Fruit fly (Drosophila melanogaster) whole organism, embryonic: ENCODE results near the gene CG13461.

Experiments
- Aef1 ChIP-seq: fragments of 200-800 bp; sonication (Bioruptor generic); IDR thresholded peaks from 3 replicates; pipeline ENCODE4 v1.3.6; 2022; ENCODE audit warnings: missing biosample characterization, missing genetic modification characterization
- Blimp-1 ChIP-seq: fragments of 200-800 bp; sonication (Bioruptor generic); optimal IDR thresholded peaks from 3 replicates; lab custom pipeline; 2018; ENCODE audit warnings: missing biosample characterization, missing genetic modification characterization, mild to moderate bottlenecking, moderate library complexity, missing genetic modification reagents
- CG11560 ChIP-seq: fragments of 200-800 bp; sonication (Bioruptor generic); IDR thresholded peaks from 3 replicates; pipeline ENCODE4 v1.3.6; 2022; ENCODE audit warnings: missing biosample characterization, missing genetic modification characterization
- CG12769 ChIP-seq: fragments of 200-800 bp; sonication (Bioruptor generic); optimal IDR thresholded peaks from 2 replicates; lab custom pipeline; 2019; ENCODE audit warnings: missing biosample characterization, mild to moderate bottlenecking, missing genetic modification characterization, moderate library complexity
- CG15011 ChIP-seq: fragments of 200-800 bp; sonication (Bioruptor generic); optimal IDR thresholded peaks from 3 replicates; lab custom pipeline; 2018; ENCODE audit warnings: missing biosample characterization, mild to moderate bottlenecking, missing genetic modification characterization
- CG16815 ChIP-seq: fragments of 200-800 bp; sonication (Bioruptor generic); optimal IDR thresholded peaks from 3 replicates; lab custom pipeline; 2017; ENCODE audit warnings: missing biosample characterization, mild to moderate bottlenecking, missing genetic modification characterization
- CG16863 ChIP-seq: fragments of 200-800 bp; sonication (Bioruptor generic); optimal IDR thresholded peaks from 3 replicates; lab custom pipeline; 2016; ENCODE audit warnings: missing biosample characterization, missing genetic modification characterization
- CG30020 ChIP-seq: fragments of 200-800 bp; optimal IDR thresholded peaks from 2 replicates; lab custom pipeline; 2019; ENCODE audit warnings: missing biosample characterization, mild to moderate bottlenecking, missing genetic modification characterization, moderate library complexity
- CG4617 ChIP-seq: fragments of 200-800 bp; sonication (Bioruptor generic); optimal IDR thresholded peaks from 3 replicates; lab custom pipeline; 2016; ENCODE audit warnings: missing biosample characterization, missing genetic modification characterization, borderline replicate concordance
- CG6791 ChIP-seq: fragments of 200-800 bp; sonication (Bioruptor generic); IDR thresholded peaks from 3 replicates; pipeline ENCODE4 v1.3.6; 2022; ENCODE audit warnings: missing biosample characterization, missing genetic modification characterization; ENCODE audit not compliant: partially characterized antibody
- CG7987 ChIP-seq: fragments of 200-800 bp; sonication (Bioruptor generic); optimal IDR thresholded peaks from 2 replicates; lab custom pipeline; 2018; ENCODE audit warnings: missing biosample characterization, mild to moderate bottlenecking, missing genetic modification characterization, moderate library complexity
- CG8765 ChIP-seq: fragments of 200-800 bp; sonication (Bioruptor generic); IDR thresholded peaks from 2 replicates; pipeline ENCODE4 v1.3.6; 2022; ENCODE audit warnings: missing biosample characterization, missing genetic modification characterization
- CG9932 ChIP-seq: fragments of 200-800 bp; sonication (Bioruptor generic); IDR thresholded peaks from 2 replicates; pipeline ENCODE4 v1.3.6; 2022; ENCODE audit warnings: missing biosample characterization, missing genetic modification characterization
- E2f1 ChIP-seq: fragments of 200-800 bp; sonication (Bioruptor generic); IDR thresholded peaks from 2 replicates; pipeline ENCODE4 v1.3.6; 2022; ENCODE audit warnings: missing biosample characterization, missing genetic modification characterization
- Eip74EF ChIP-seq, 2 experiments: fragments of 200-800 bp in 1 of 2; fragments of >200 bp in 1 of 2; sonication (Bioruptor generic) in 1 of 2; optimal IDR thresholded peaks; 2 replicates each; lab custom pipeline; 2017 to 2019; ENCODE audit warnings: missing biosample characterization in 2 of 2, missing genetic modification characterization in 2 of 2, mild to moderate bottlenecking in 1 of 2, moderate library complexity in 1 of 2
- HLH4C ChIP-seq: fragments of 200-800 bp; sonication (Bioruptor generic); IDR thresholded peaks from 3 replicates; pipeline ENCODE4 v1.3.6; 2022; ENCODE audit warnings: missing biosample characterization, missing genetic modification characterization; ENCODE audit not compliant: partially characterized antibody
- Max ChIP-seq: fragments of 200-800 bp; sonication (Bioruptor generic); optimal IDR thresholded peaks from 2 replicates; lab custom pipeline; 2016; ENCODE audit warnings: missing biosample characterization, mild to moderate bottlenecking, missing genetic modification characterization
- Meics ChIP-seq: fragments of 200-800 bp; sonication (Bioruptor generic); optimal IDR thresholded peaks from 2 replicates; lab custom pipeline; 2017; ENCODE audit warnings: missing biosample characterization, mild to moderate bottlenecking, missing genetic modification characterization
- Mes4 ChIP-seq: fragments of 200-800 bp; sonication (Bioruptor generic); optimal IDR thresholded peaks from 2 replicates; lab custom pipeline; 2016; ENCODE audit warnings: missing biosample characterization, missing genetic modification characterization
- Mrtf ChIP-seq: fragments of 200-800 bp; sonication (Bioruptor generic); IDR thresholded peaks from 3 replicates; pipeline ENCODE4 v1.3.6; 2022; ENCODE audit warnings: missing biosample characterization, missing genetic modification characterization
- Scr ChIP-seq: fragments of 200-800 bp; sonication (Bioruptor generic); IDR thresholded peaks from 2 replicates; pipeline ENCODE4 v1.3.6; 2022; ENCODE audit warnings: missing biosample characterization, missing genetic modification characterization; ENCODE audit not compliant: partially characterized antibody
- Sox100B ChIP-seq: fragments of 200-800 bp; sonication (Bioruptor generic); optimal IDR thresholded peaks from 3 replicates; lab custom pipeline; 2018; ENCODE audit warnings: missing biosample characterization, mild to moderate bottlenecking, missing genetic modification characterization
- Taf1 ChIP-seq: fragments of 200-800 bp; sonication (Bioruptor generic); IDR thresholded peaks from 2 replicates; pipeline ENCODE4 v1.3.6; 2022; ENCODE audit warnings: missing biosample characterization, missing genetic modification characterization
- Vsx1 ChIP-seq: fragments of 200-800 bp; sonication (Bioruptor generic); optimal IDR thresholded peaks from 2 replicates; lab custom pipeline; 2017; ENCODE audit warnings: missing biosample characterization, mild to moderate bottlenecking, missing genetic modification characterization, missing genetic modification reagents
- ara ChIP-seq: fragments of 200-800 bp; sonication (Bioruptor generic); IDR thresholded peaks from 2 replicates; pipeline ENCODE4 v1.3.6; 2022; ENCODE audit warnings: missing biosample characterization, missing genetic modification characterization
- bcd ChIP-seq: fragments of 200-800 bp; sonication (Bioruptor generic); optimal IDR thresholded peaks from 2 replicates; lab custom pipeline; 2017; ENCODE audit warnings: missing biosample characterization, mild to moderate bottlenecking, missing genetic modification characterization
- chn ChIP-seq: fragments of 200-800 bp; sonication (Bioruptor generic); optimal IDR thresholded peaks from 2 replicates; lab custom pipeline; 2016; ENCODE audit warnings: missing biosample characterization, missing genetic modification characterization
- crc ChIP-seq: fragments of 200-800 bp; sonication (Bioruptor generic); optimal IDR thresholded peaks from 2 replicates; lab custom pipeline; 2016; ENCODE audit warnings: missing biosample characterization, missing genetic modification characterization
- dmrt99B ChIP-seq: fragments of 200-800 bp; sonication (Bioruptor generic); optimal IDR thresholded peaks from 2 replicates; lab custom pipeline; 2018; ENCODE audit warnings: missing biosample characterization, mild to moderate bottlenecking, missing genetic modification characterization, moderate library complexity
- fd102C ChIP-seq: fragments of 200-800 bp; sonication (Bioruptor generic); optimal IDR thresholded peaks from 2 replicates; lab custom pipeline; 2018; ENCODE audit warnings: missing biosample characterization, mild to moderate bottlenecking, missing genetic modification characterization, moderate library complexity
- fru ChIP-seq: fragments of >200 bp; optimal IDR thresholded peaks from 2 replicates; lab custom pipeline; 2017
- gce ChIP-seq: fragments of 200-800 bp; sonication (Bioruptor generic); IDR thresholded peaks from 3 replicates; pipeline ENCODE4 v1.3.6; 2022; ENCODE audit warnings: missing biosample characterization, missing genetic modification characterization
- gro ChIP-seq: fragments of 200-800 bp; sonication (Bioruptor generic); optimal IDR thresholded peaks from 2 replicates; lab custom pipeline; 2016; ENCODE audit warnings: missing biosample characterization, missing genetic modification characterization
- hbn ChIP-seq: fragments of 200-800 bp; sonication (Bioruptor generic); IDR thresholded peaks from 2 replicates; pipeline ENCODE4 v1.3.6; 2022; ENCODE audit warnings: missing biosample characterization, missing genetic modification characterization; ENCODE audit not compliant: partially characterized antibody
- jing ChIP-seq: fragments of 200-800 bp; sonication (Bioruptor generic); optimal IDR thresholded peaks from 2 replicates; lab custom pipeline; 2018; ENCODE audit warnings: missing biosample characterization, mild to moderate bottlenecking, missing genetic modification characterization
- lov ChIP-seq, 2 experiments: fragments of 200-800 bp in 1 of 2; fragments of >200 bp in 1 of 2; sonication (Bioruptor generic) in 1 of 2; IDR thresholded peaks in 1 of 2; optimal IDR thresholded peaks in 1 of 2; 2 replicates in 1 of 2; 3 replicates in 1 of 2; pipeline versions ENCODE4 v1.3.6 to Lab custom; 2017 to 2022; ENCODE audit warnings: missing biosample characterization in 1 of 2, missing genetic modification characterization in 1 of 2
- maf-S ChIP-seq: fragments of 200-800 bp; sonication (Bioruptor generic); optimal IDR thresholded peaks from 2 replicates; lab custom pipeline; 2016; ENCODE audit warnings: missing biosample characterization, missing genetic modification characterization
- odd ChIP-seq: fragments of 200-800 bp; sonication (Bioruptor generic); optimal IDR thresholded peaks from 2 replicates; lab custom pipeline; 2017; ENCODE audit warnings: missing biosample characterization, mild to moderate bottlenecking, missing genetic modification characterization
- p53 ChIP-seq: fragments of 200-800 bp; sonication (Bioruptor generic); optimal IDR thresholded peaks from 2 replicates; lab custom pipeline; 2016; ENCODE audit warnings: missing biosample characterization, missing genetic modification characterization
- pan ChIP-seq, 4 experiments: fragments of >200 bp in 3 of 4; fragments of 200-800 bp in 1 of 4; sonication (Bioruptor generic) in 1 of 4; optimal IDR thresholded peaks in 3 of 4; IDR thresholded peaks in 1 of 4; 2 replicates each; pipeline versions ENCODE4 v1.3.6 to Lab custom; 2017 to 2022; ENCODE audit warnings: missing biosample characterization in 2 of 4, missing genetic modification characterization in 2 of 4, mixed read lengths in 1 of 4
- prd ChIP-seq, 3 experiments: fragments of >200 bp in 2 of 3; fragments of 200-800 bp in 1 of 3; sonication (Bioruptor generic) in 1 of 3; optimal IDR thresholded peaks in 2 of 3; IDR thresholded peaks in 1 of 3; 2 replicates in 2 of 3; 3 replicates in 1 of 3; pipeline versions ENCODE4 v1.3.6 to Lab custom; 2017 to 2022; ENCODE audit warnings: missing biosample characterization in 1 of 3, missing genetic modification characterization in 1 of 3
- ranshi ChIP-seq: fragments of 200-800 bp; sonication (Bioruptor generic); IDR thresholded peaks from 2 replicates; pipeline ENCODE4 v1.3.6; 2022; ENCODE audit warnings: missing biosample characterization, missing genetic modification characterization
- sc ChIP-seq, 3 experiments: fragments of >200 bp in 2 of 3; fragments of 200-800 bp in 1 of 3; sonication (Bioruptor generic) in 1 of 3; optimal IDR thresholded peaks; 2 replicates in 2 of 3; 3 replicates in 1 of 3; lab custom pipeline; 2017; ENCODE audit warnings: mild to moderate bottlenecking in 1 of 3, missing biosample characterization in 1 of 3, missing genetic modification characterization in 1 of 3, missing genetic modification reagents in 1 of 3
- sim ChIP-seq: fragments of 200-800 bp; sonication (Bioruptor generic); IDR thresholded peaks from 2 replicates; pipeline ENCODE4 v1.3.6; 2022; ENCODE audit warnings: missing biosample characterization, missing genetic modification characterization
- tll ChIP-seq, 2 experiments: fragments of 200-800 bp in 1 of 2; fragments of >200 bp in 1 of 2; sonication (Bioruptor generic) in 1 of 2; optimal IDR thresholded peaks; 2 replicates each; lab custom pipeline; 2017 to 2019; ENCODE audit warnings: missing biosample characterization in 2 of 2, missing genetic modification characterization in 2 of 2, mild to moderate bottlenecking in 1 of 2, moderate library complexity in 1 of 2
- tna ChIP-seq: fragments of 200-800 bp; sonication (Bioruptor generic); IDR thresholded peaks from 2 replicates; pipeline ENCODE4 v1.3.6; 2022; ENCODE audit warnings: missing biosample characterization, missing genetic modification characterization; ENCODE audit not compliant: partially characterized antibody

CG13461 gene

dm6 chr3L:15094589-15095288 lies 42.4 kb upstream of the CG13461 start, which contains the start of the genes sstn, Plp and GlyRS (continued):
- no peak for TF ChIP-seq prd (optimal IDR thresholded peaks at IDR 0.05; lab: Kevin White, UChicago)
- TF ChIP-seq prd (GFP tag; IDR thresholded peaks at IDR 0.05; lab: Robert Waterston, UW) = no peak
- TF ChIP-seq CG16863 (GFP tag; lab: Kevin White, UChicago) = no peak
- peak; percentile 58; the same call in 1 of the 3 replicates for TF ChIP-seq CG6791 (GFP tag; lab: Robert Waterston, UW)
- no peak for TF ChIP-seq sim
- no peak for TF ChIP-seq fru
- TF ChIP-seq hbn (GFP tag; lab: Robert Waterston, UW) = peak; percentile 43; the same call in 1 of the 2 replicates
- no peak for TF ChIP-seq p53 (GFP tag; lab: Kevin White, UChicago)
- peak; percentile 50 for TF ChIP-seq CG30020 (tag; lab: Kevin White, UChicago)
- no peak for TF ChIP-seq CG16815 (GFP tag; lab: Kevin White, UChicago)
- peak; percentile 23 for TF ChIP-seq dmrt99B (tag; lab: Kevin White, UChicago)
- TF ChIP-seq Sox100B (GFP tag; lab: Kevin White, UChicago) = peak; percentile 68
- TF ChIP-seq crc (GFP tag; lab: Kevin White, UChicago) = no peak
- TF ChIP-seq Mes4 = no peak
- peak; percentile 10 for TF ChIP-seq CG15011
- TF ChIP-seq ara (GFP tag; lab: Robert Waterston, UW) = no peak
- no peak for TF ChIP-seq sc (optimal IDR thresholded peaks at IDR 0.05; lab: Kevin White, UChicago)
- peak; percentile 26 for TF ChIP-seq sc (GFP tag; optimal IDR thresholded peaks at IDR 0.05; lab: Kevin White, UChicago)
- no peak for TF ChIP-seq Mrtf (GFP tag; lab: Robert Waterston, UW)
- no peak for TF ChIP-seq gro (GFP tag; lab: Kevin White, UChicago)
- peak; percentile 50; the same call in 2 of the 3 replicates for TF ChIP-seq HLH4C (GFP tag; lab: Robert Waterston, UW)
- TF ChIP-seq tll (GFP tag; optimal IDR thresholded peaks at IDR 0.05; lab: Kevin White, UChicago) = peak in 1 of 2 experiments; percentile 13
- no peak for TF ChIP-seq Aef1 (GFP tag; lab: Robert Waterston, UW)
- no peak for TF ChIP-seq fd102C
- peak; percentile 35 for TF ChIP-seq CG4617 (GFP tag; lab: Kevin White, UChicago)
- no peak for TF ChIP-seq CG11560 (tag; lab: Robert Waterston, UW)
- no peak for TF ChIP-seq jing (GFP tag; lab: Kevin White, UChicago)
- peak; percentile 50 for TF ChIP-seq Max
- TF ChIP-seq E2f1 = no peak
- no peak for TF ChIP-seq Taf1 (GFP tag; lab: Robert Waterston, UW)
- no peak for TF ChIP-seq ranshi
- TF ChIP-seq CG7987 (GFP tag; lab: Kevin White, UChicago) = no peak
- no peak for TF ChIP-seq Vsx1 (GFP tag; lab: Kevin White, UChicago)
- TF ChIP-seq CG12769 = no peak
- TF ChIP-seq gce (GFP tag; lab: Robert Waterston, UW) = no peak
- TF ChIP-seq pan (optimal IDR thresholded peaks at IDR 0.05; lab: Kevin White, UChicago) = no peak
- no peak for TF ChIP-seq pan (GFP tag; optimal IDR thresholded peaks at IDR 0.05 in 1 of 2, IDR thresholded peaks at IDR 0.05 in 1 of 2)
- peak; percentile 40 for TF ChIP-seq Blimp-1 (GFP tag; lab: Kevin White, UChicago)
- no peak for TF ChIP-seq tna (GFP tag; lab: Robert Waterston, UW)
- TF ChIP-seq odd (GFP tag; lab: Kevin White, UChicago) = no peak
- TF ChIP-seq Meics = peak; percentile 46
- TF ChIP-seq CG8765 = no peak
- TF ChIP-seq chn (GFP tag; lab: Kevin White, UChicago) = no peak
- peak; percentile 52 for TF ChIP-seq bcd
- no peak for TF ChIP-seq lov (optimal IDR thresholded peaks at IDR 0.05; lab: Kevin White, UChicago)
- no peak for TF ChIP-seq lov (GFP tag; IDR thresholded peaks at IDR 0.05; lab: Robert Waterston, UW)
- no peak for TF ChIP-seq maf-S (GFP tag; lab: Kevin White, UChicago)
- TF ChIP-seq Eip74EF (GFP tag; optimal IDR thresholded peaks at IDR 0.05; lab: Kevin White, UChicago) = no peak
- TF ChIP-seq Scr (GFP tag; lab: Robert Waterston, UW) = peak; percentile 45
- TF ChIP-seq CG9932 (GFP tag; lab: Robert Waterston, UW) = no peak
